Fruit fly (Drosophila melanogaster) whole organism: ENCODE results near the gene Est-Q.

ENCODE experiments used
- CG8478 ChIP-seq: fragments of >200 bp; optimal IDR thresholded peaks from 2 replicates; lab custom pipeline; 2018; ENCODE audit warnings: inconsistent platforms
- Dll ChIP-seq: fragments of >200 bp; optimal IDR thresholded peaks from 2 replicates; lab custom pipeline; 2017
- EcR ChIP-seq, 2 experiments: fragments of >200 bp; optimal IDR thresholded peaks; 2 replicates each; lab custom pipeline; 2017; ENCODE audit warnings: missing biosample characterization in 2 of 2, missing genetic modification characterization in 2 of 2, missing genetic modification reagents in 2 of 2
- usp ChIP-seq: fragments of >200 bp; optimal IDR thresholded peaks from 2 replicates; lab custom pipeline; 2017; ENCODE audit warnings: missing biosample characterization, missing genetic modification characterization, mixed read lengths

- no peak for TF ChIP-seq usp (GFP tag; lab: Kevin White, UChicago)
- TF ChIP-seq Dll (lab: Kevin White, UChicago) = no peak
- TF ChIP-seq CG8478 (lab: Kevin White, UChicago) = no peak
- no peak for TF ChIP-seq EcR (GFP tag; optimal IDR thresholded peaks at IDR 0.05; lab: Kevin White, UChicago)
Observed at dm6 chr3L:21492723-21493316, 8.4 kb upstream of the Est-Q start, which contains the start of the genes CG7202 and CG7519.
